Fruit fly (Drosophila melanogaster) S2 (cell line): ENCODE data around the gene CG11345.

Experiments
- CG8478 ChIP-seq: fragments of >200 bp; optimal IDR thresholded peaks from 2 replicates; lab custom pipeline; 2018
- CTCF ChIP-seq, 2 experiments: fragments of >200 bp; optimal IDR thresholded peaks; 2 replicates each; lab custom pipeline; 2018

Gene CG11345

DNA sequence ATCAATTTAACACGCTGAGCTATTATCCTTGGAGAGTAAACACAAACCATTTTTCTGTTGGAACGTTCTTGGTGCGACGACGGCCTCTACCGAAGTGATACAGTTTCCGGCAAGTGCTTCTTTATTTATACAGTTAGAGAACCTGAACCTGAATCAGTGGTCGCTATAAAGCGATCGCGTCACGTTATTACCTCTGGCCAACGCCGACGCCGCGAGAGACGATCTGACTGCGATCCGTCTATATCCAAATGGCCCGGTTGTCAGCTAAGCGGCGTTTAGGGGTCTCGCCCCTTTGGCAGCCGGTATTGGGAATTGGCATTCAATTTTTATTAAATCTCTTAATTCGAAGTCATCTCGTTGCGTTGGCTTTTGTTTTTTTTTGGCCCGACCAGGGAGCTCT, at the start of gene CG11345:
Gene CG11345 (minus strand): TSS at position 101 of the 400 bp plus-strand sequence.
- TF ChIP-seq CG8478 (lab: Kevin White, UChicago) (no peak), CTCF (optimal IDR thresholded peaks at IDR 0.05; lab: Kevin White, UChicago) (no peak)

DNA sequence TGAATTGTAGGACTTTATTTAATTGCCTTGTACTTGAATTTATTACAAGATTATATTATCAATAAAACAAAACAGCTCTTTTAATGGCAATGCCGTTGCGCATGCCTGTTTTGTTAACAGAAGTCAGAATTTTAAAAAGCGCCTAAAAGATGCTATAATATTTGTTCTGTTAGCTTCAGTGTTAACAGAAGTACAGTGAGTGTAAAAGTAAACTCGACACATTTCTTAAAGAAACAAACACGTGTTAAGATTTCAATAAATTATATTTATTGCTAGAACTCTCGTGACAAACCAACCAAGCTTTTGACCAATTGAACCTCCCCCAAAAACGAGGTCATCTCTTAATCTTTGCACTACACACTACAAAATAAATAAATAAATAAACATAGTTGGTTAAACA, 43.4 kb upstream of the CG11345 start:
- TF ChIP-seq CG8478 (lab: Kevin White, UChicago) (no peak), CTCF (optimal IDR thresholded peaks at IDR 0.05; lab: Kevin White, UChicago) (no peak)

- TF ChIP-seq CG8478 (lab: Kevin White, UChicago) (no peak), CTCF (optimal IDR thresholded peaks at IDR 0.05; lab: Kevin White, UChicago) (no peak)
These were observed 42.4 kb upstream of the CG11345 start, which contains the start of gene CG13720 for dm6 chr3L:4500400-4500799. CG13720 (minus strand) TSS chr3L:4500500.

- TF ChIP-seq CTCF (optimal IDR thresholded peaks at IDR 0.05; lab: Kevin White, UChicago): no peak
- no peak for TF ChIP-seq CG8478 (lab: Kevin White, UChicago)
These were observed 39.7 kb upstream of the CG11345 start, which contains the start of gene CG13721 for dm6 chr3L:4497677-4498076. CG13721 (minus strand) TSS chr3L:4497777.

dm6 chr3L:4494603-4495002, 36.6 kb upstream of the CG11345 start:
- TF ChIP-seq CTCF (optimal IDR thresholded peaks at IDR 0.05; lab: Kevin White, UChicago): no peak
- no peak for TF ChIP-seq CG8478 (lab: Kevin White, UChicago)

dm6 chr3L:4493609-4494008, 35.6 kb upstream of the CG11345 start:
- TF ChIP-seq CG8478 (lab: Kevin White, UChicago) (no peak), CTCF (optimal IDR thresholded peaks at IDR 0.05; lab: Kevin White, UChicago) (no peak)

dm6 chr3L:4490702-4491243, 32.8 kb upstream of the CG11345 start, which contains the start of gene CG13722:
CG13722 (minus strand) TSS chr3L:4490963.
- TF ChIP-seq CG8478 (lab: Kevin White, UChicago) (no peak), CTCF (optimal IDR thresholded peaks at IDR 0.05; lab: Kevin White, UChicago) (no peak)

- no peak for TF ChIP-seq CTCF (optimal IDR thresholded peaks at IDR 0.05; lab: Kevin White, UChicago)
These were observed 31.5 kb upstream of the CG11345 start for dm6 chr3L:4489490-4489889.

DNA sequence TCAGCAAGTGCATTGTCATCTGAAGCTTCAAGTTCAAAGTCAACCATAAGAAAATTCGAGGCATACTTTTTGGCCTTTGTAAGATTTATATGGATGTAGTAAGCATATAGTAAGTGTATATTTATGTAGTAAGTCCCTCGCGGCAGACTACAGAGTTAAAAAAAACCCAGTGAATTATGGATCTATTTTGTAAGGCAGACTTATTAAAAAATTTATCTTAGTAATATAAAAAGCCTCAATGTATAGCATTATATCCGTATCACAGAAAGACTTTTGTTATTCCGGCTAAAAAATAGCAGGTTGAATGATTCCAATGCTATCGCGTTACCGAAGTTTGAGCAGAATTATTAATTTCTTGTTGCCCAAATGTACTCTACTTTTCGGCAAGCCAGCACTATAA, 26.7 kb upstream of the CG11345 start:
- no peak for TF ChIP-seq CG8478 (lab: Kevin White, UChicago)
- TF ChIP-seq CTCF (optimal IDR thresholded peaks at IDR 0.05; lab: Kevin White, UChicago): no peak

DNA sequence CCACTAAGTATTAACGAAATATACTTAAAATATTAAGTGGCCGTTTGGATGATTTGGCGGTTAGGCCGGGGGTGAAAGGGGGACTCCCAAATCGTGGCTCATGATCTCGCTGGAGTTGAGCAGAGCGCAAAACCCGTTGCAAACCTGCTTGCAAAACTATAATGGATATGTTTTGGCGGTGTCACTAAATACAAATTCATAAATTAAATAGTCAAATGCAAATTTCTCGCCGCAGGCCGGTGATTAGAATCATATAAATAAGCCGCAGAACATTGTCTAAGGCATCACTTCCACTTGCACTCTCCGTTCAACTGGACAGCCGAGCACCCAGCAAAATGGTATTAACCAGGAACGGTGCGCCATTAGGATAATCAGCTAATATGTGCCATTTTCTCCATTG, 24.5 kb upstream of the CG11345 start, which contains the start of gene CG11350:
Gene CG11350 (plus strand): TSS at position 301 of the 400 bp plus-strand sequence.
- no peak for TF ChIP-seq CG8478 (lab: Kevin White, UChicago)
- no peak for TF ChIP-seq CTCF (optimal IDR thresholded peaks at IDR 0.05; lab: Kevin White, UChicago)

dm6 chr3L:4480764-4481163, 22.8 kb upstream of the CG11345 start:
- TF ChIP-seq CTCF (optimal IDR thresholded peaks at IDR 0.05; lab: Kevin White, UChicago) (no peak), CG8478 (lab: Kevin White, UChicago) (no peak)

DNA sequence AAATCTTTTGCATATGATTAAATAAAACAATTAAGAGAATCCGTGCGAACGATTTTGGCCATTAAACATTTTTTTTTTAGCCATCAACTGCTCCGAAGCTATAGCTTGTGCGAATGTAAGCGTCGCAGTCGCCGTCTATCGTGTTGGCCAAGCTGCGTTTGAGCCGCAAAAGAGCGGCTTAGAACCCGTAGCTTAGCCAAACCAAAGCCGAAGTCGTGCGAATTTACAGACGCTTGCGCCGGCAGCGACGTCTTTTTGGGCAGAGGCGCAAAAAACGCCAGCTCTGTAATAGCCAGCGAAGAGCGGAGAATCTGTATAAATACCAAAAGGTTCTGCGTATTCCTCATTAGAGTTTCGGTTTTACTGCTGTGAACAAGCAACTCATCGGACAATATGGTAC, 22.0 kb upstream of the CG11345 start, which contains the start of gene CG7465:
Gene CG7465 (plus strand): TSS at position 346 of the 400 bp plus-strand sequence.
- TF ChIP-seq CG8478 (lab: Kevin White, UChicago) (no peak), CTCF (optimal IDR thresholded peaks at IDR 0.05; lab: Kevin White, UChicago) (no peak)

DNA sequence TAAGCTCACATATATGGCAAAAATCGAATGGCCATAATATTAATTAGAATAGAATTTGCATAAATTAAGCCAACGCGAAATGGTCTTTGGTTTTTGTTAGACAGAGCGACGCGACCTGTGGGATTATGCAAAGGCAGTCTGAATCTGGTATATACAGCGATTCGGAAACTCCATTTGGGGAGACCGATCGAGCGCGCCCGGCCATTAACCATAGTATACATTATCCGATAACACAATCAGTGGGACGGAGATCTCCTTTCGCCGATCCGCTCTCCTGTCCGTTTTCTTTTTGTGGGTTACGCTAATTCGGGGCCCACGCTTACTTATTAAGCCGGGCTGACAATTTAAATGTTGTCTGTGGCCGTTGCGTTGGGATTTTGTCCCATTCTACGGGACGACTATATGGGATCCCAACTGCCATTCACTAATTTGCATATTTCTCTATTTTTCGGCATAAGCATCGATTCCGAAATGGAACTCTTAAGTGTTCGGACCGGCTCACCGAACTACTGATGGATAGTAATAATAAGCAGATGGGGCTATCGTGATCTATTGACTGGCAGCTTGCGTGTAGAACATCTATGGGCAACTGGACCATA, 19.8 kb upstream of the CG11345 start:
- TF ChIP-seq CTCF (optimal IDR thresholded peaks at IDR 0.05; lab: Kevin White, UChicago): no peak
- TF ChIP-seq CG8478 (lab: Kevin White, UChicago): no peak

dm6 chr3L:4475704-4476103, 17.7 kb upstream of the CG11345 start:
- no peak for TF ChIP-seq CTCF (optimal IDR thresholded peaks at IDR 0.05; lab: Kevin White, UChicago)
- TF ChIP-seq CG8478 (lab: Kevin White, UChicago): no peak

DNA sequence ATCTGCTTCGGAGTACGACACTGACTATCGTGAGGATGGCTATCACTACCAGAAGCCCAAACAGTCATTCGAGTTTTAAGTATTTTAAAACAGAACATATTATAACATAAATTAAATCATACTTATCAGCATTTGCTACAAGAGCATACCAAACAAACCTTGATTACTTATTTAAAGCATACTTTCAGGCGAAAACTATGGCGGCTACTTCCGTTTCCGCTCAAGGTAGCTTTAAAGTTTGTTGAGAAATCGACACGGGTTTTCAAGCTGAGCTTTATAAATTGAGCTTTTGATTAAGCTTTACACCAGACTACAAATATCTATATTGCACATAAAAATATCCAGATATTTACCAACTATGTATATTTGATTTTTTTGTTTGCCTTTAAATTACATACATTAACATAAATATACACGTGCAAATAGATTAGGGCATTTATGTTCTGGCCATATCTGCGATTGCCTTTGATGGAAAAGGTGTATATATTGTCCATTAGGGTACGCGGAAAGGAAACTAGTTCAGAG, 17.0 kb upstream of the CG11345 start:
- no peak for TF ChIP-seq CG8478 (lab: Kevin White, UChicago)
- TF ChIP-seq CTCF (optimal IDR thresholded peaks at IDR 0.05; lab: Kevin White, UChicago): no peak
